Worm (Caenorhabditis elegans): Measurements from ENCODE around the gene snf-12.

The snf-12 gene

ce11 chrX:9053426-9053825 is 24.2 kb downstream of the snf-12 start:
- TF ChIP-seq unc-62 (GFP tag; optimal IDR thresholded peaks at IDR 0.05) (no peak), flh-1 (GFP tag; optimal IDR thresholded peaks at IDR 0.05) (no peak), mab-5 (tag; optimal IDR thresholded peaks at IDR 0.05) (no peak), bed-3 (GFP tag; optimal IDR thresholded peaks at IDR 0.05) (no peak)

- no peak for TF ChIP-seq unc-120 (tag; optimal IDR thresholded peaks at IDR 0.05; ENCODE audit: poor library complexity, severe bottlenecking)
- TF ChIP-seq nhr-237 (tag; optimal IDR thresholded peaks at IDR 0.05): no peak
- TF ChIP-seq elt-3 (tag; optimal IDR thresholded peaks at IDR 0.05): no peak
- TF ChIP-seq pha-4 (tag; optimal IDR thresholded peaks at IDR 0.05): no peak
- TF ChIP-seq ceh-39 (tag; optimal IDR thresholded peaks at IDR 0.05): no peak
- TF ChIP-seq bed-3 (GFP tag; optimal IDR thresholded peaks at IDR 0.05): no peak
- TF ChIP-seq ham-2 (GFP tag; optimal IDR thresholded peaks at IDR 0.05): no peak
- no peak for TF ChIP-seq unc-62 (GFP tag; optimal IDR thresholded peaks at IDR 0.05)
- no peak for TF ChIP-seq lin-13 (tag; optimal IDR thresholded peaks at IDR 0.05)
- TF ChIP-seq flh-1 (GFP tag; optimal IDR thresholded peaks at IDR 0.05): no peak
- no peak for TF ChIP-seq M03D4.4 (tag; optimal IDR thresholded peaks at IDR 0.05)
- no peak for TF ChIP-seq sptf-1 (tag; optimal IDR thresholded peaks at IDR 0.05)
- no peak for TF ChIP-seq nhr-28 (tag; optimal IDR thresholded peaks at IDR 0.05)
- TF ChIP-seq nhr-2 (tag; optimal IDR thresholded peaks at IDR 0.05): no peak
- TF ChIP-seq sem-2 (GFP tag; optimal IDR thresholded peaks at IDR 0.05): no peak
- no peak for TF ChIP-seq lsy-2 (tag; optimal IDR thresholded peaks at IDR 0.05)
- no peak for TF ChIP-seq mab-5 (tag; optimal IDR thresholded peaks at IDR 0.05)
Measured at ce11 chrX:9057352-9057751, 28.1 kb downstream of the snf-12 start, which contains the start of gene F47E1.2. F47E1.2 (plus strand) TSS chrX:9057652.

- TF ChIP-seq unc-62 (GFP tag; optimal IDR thresholded peaks at IDR 0.05) (no peak), mep-1 (tag; optimal IDR thresholded peaks at IDR 0.05) (no peak), sptf-1 (tag; optimal IDR thresholded peaks at IDR 0.05) (no peak), tbx-8 (GFP tag; optimal IDR thresholded peaks at IDR 0.05) (no peak), mls-2 (tag; optimal IDR thresholded peaks at IDR 0.05) (no peak), nhr-237 (tag; optimal IDR thresholded peaks at IDR 0.05) (no peak), nhr-76 (tag; optimal IDR thresholded peaks at IDR 0.05) (no peak), bed-3 (GFP tag; optimal IDR thresholded peaks at IDR 0.05) (no peak), drap-1 (GFP tag; optimal IDR thresholded peaks at IDR 0.05) (no peak), unc-120 (tag; optimal IDR thresholded peaks at IDR 0.05; ENCODE audit: poor library complexity, severe bottlenecking) (no peak), unc-39 (tag; optimal IDR thresholded peaks at IDR 0.05) (no peak), lin-32 (GFP tag; optimal IDR thresholded peaks at IDR 0.05) (no peak), ceh-43 (GFP tag; optimal IDR thresholded peaks at IDR 0.05) (no peak), lsy-2 (tag; optimal IDR thresholded peaks at IDR 0.05) (no peak), nhr-2 (tag; optimal IDR thresholded peaks at IDR 0.05) (no peak), M03D4.4 (tag; optimal IDR thresholded peaks at IDR 0.05) (no peak), flh-1 (GFP tag; optimal IDR thresholded peaks at IDR 0.05) (no peak), nhr-12 (tag; optimal IDR thresholded peaks at IDR 0.05) (no peak)
Measured at ce11 chrX:9062523-9062922, 33.3 kb downstream of the snf-12 start, which contains the start of gene F47E1.4. F47E1.4 (plus strand) TSS chrX:9062823.

- no peak for TF ChIP-seq unc-120 (tag; optimal IDR thresholded peaks at IDR 0.05; ENCODE audit: poor library complexity, severe bottlenecking)
- no peak for TF ChIP-seq ham-2 (GFP tag; optimal IDR thresholded peaks at IDR 0.05)
- TF ChIP-seq nhr-12 (tag; optimal IDR thresholded peaks at IDR 0.05): no peak
- no peak for TF ChIP-seq nhr-28 (tag; optimal IDR thresholded peaks at IDR 0.05)
Measured at ce11 chrX:9063439-9063838, 34.2 kb downstream of the snf-12 start.

- TF ChIP-seq nhr-76 (tag; optimal IDR thresholded peaks at IDR 0.05) (no peak), lin-32 (GFP tag; optimal IDR thresholded peaks at IDR 0.05) (peak; percentile 37), nhr-2 (tag; optimal IDR thresholded peaks at IDR 0.05) (peak; percentile 28)
Measured at ce11 chrX:9067230-9067822, 38.1 kb downstream of the snf-12 start.

- TF ChIP-seq ceh-39 (tag; optimal IDR thresholded peaks at IDR 0.05) (no peak), tbx-8 (GFP tag; optimal IDR thresholded peaks at IDR 0.05) (no peak), nhr-12 (tag; optimal IDR thresholded peaks at IDR 0.05) (no peak), nhr-237 (tag; optimal IDR thresholded peaks at IDR 0.05) (peak; percentile 46), nhr-2 (tag; optimal IDR thresholded peaks at IDR 0.05) (no peak), hlh-1 (tag; optimal IDR thresholded peaks at IDR 0.05) (peak; percentile 54), ztf-11 (tag; optimal IDR thresholded peaks at IDR 0.05) (peak; percentile 8), lin-32 (GFP tag; optimal IDR thresholded peaks at IDR 0.05) (no peak), snpc-4 (tag; optimal IDR thresholded peaks at IDR 0.05) (no peak), pha-4 (tag; optimal IDR thresholded peaks at IDR 0.05) (peak; percentile 2), unc-62 (GFP tag; optimal IDR thresholded peaks at IDR 0.05) (peak; percentile 31), unc-120 (tag; optimal IDR thresholded peaks at IDR 0.05; ENCODE audit: poor library complexity, severe bottlenecking) (peak; percentile 40), elt-1 (tag; optimal IDR thresholded peaks at IDR 0.05; ENCODE audit: borderline replicate concordance, insufficient read depth) (no peak), ces-1 (GFP tag; optimal IDR thresholded peaks at IDR 0.05) (peak; percentile 71), blmp-1 (tag; optimal IDR thresholded peaks at IDR 0.05) (peak; percentile 37), mls-2 (tag; optimal IDR thresholded peaks at IDR 0.05) (no peak), mep-1 (tag; optimal IDR thresholded peaks at IDR 0.05) (peak; percentile 41), sem-2 (GFP tag; optimal IDR thresholded peaks at IDR 0.05) (no peak), ham-2 (GFP tag; optimal IDR thresholded peaks at IDR 0.05) (peak; percentile 21)
Measured at ce11 chrX:9068075-9068474, 38.8 kb downstream of the snf-12 start.

Data from whole organism, mixed stage, embryonic.